Worm (Caenorhabditis elegans) whole organism, L2 larva: ENCODE measurements around the gene skr-13.

Experiments
- gmeb-1 ChIP-seq: fragments of 150-350 bp; optimal IDR thresholded peaks from 2 replicates; lab custom pipeline; 2014; ENCODE audit warnings: missing biosample characterization, missing genetic modification characterization
- mab-5 ChIP-seq: fragments of 150-350 bp; optimal IDR thresholded peaks from 2 replicates; lab custom pipeline; 2014; ENCODE audit warnings: missing biosample characterization, missing genetic modification characterization
- nhr-10 ChIP-seq: sonication (generic microtip); optimal IDR thresholded peaks from 2 replicates; lab custom pipeline; 2017; ENCODE audit warnings: missing biosample characterization, missing genetic modification characterization
- nhr-23 ChIP-seq: fragments of 150-350 bp; optimal IDR thresholded peaks from 2 replicates; lab custom pipeline; 2014; ENCODE audit warnings: missing biosample characterization, missing genetic modification reagents, missing genetic modification characterization
- sma-3 ChIP-seq: sonication (generic microtip); optimal IDR thresholded peaks from 2 replicates; lab custom pipeline; 2016; ENCODE audit warnings: missing genetic modification reagents, missing genetic modification characterization, missing compliant biosample characterization
- ztf-4 ChIP-seq: fragments of 150-350 bp; optimal IDR thresholded peaks from 2 replicates; lab custom pipeline; 2014; ENCODE audit warnings: missing biosample characterization, missing genetic modification characterization

- TF ChIP-seq nhr-10 (tag; lab: Kevin White, UChicago) (no peak), gmeb-1 (tag; lab: Kevin White, UChicago) (no peak), ztf-4 (tag; lab: Kevin White, UChicago) (no peak), mab-5 (tag; lab: Kevin White, UChicago) (no peak), nhr-23 (tag; lab: Kevin White, UChicago) (no peak), sma-3 (no peak)
Observed at ce11 chrIV:17118987-17119732, 43.3 kb downstream of the skr-13 start, which contains the start of gene itsn-1.
